Worm (Caenorhabditis elegans): ENCODE data around the gene C16D2.3.

DNA sequence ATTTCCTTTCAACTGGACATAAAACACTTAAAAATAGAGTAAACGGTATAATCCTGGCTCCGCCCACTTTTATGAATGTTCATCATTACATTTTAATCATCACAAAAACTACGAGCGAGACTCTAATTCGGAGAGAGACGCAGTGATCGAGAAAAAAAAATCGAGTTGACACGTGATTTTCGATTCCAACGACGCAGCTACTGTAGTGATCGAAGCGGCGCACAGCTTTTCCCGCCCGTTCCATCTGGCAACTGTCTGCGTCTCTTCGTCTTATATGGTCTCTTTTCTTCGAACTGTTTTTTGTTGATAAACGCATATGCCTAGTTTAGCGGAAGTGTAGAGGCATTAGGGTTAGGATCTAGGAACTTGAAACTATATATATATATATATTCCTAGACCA lies 24.1 kb upstream of the C16D2.3 start:
- TF ChIP-seq nhr-12 (tag; optimal IDR thresholded peaks at IDR 0.05) (no peak), unc-62 (GFP tag; optimal IDR thresholded peaks at IDR 0.05) (no peak), sea-2 (GFP tag; optimal IDR thresholded peaks at IDR 0.05) (no peak)
